Fruit fly (Drosophila melanogaster) whole organism, embryonic: ENCODE measurements around the gene papi.

ENCODE experiments used
- Asciz ChIP-seq: fragments of 200-800 bp; sonication (Bioruptor generic); optimal IDR thresholded peaks from 2 replicates; lab custom pipeline; 2017; ENCODE audit warnings: missing biosample characterization, mild to moderate bottlenecking, missing genetic modification characterization, missing genetic modification reagents
- Atf3 ChIP-seq: fragments of 200-800 bp; sonication (Bioruptor generic); optimal IDR thresholded peaks from 3 replicates; lab custom pipeline; 2016; ENCODE audit warnings: missing biosample characterization, missing genetic modification characterization
- CG10431 ChIP-seq: fragments of 200-800 bp; sonication (Bioruptor generic); optimal IDR thresholded peaks from 3 replicates; lab custom pipeline; 2018; ENCODE audit warnings: missing biosample characterization, mild to moderate bottlenecking, missing genetic modification characterization
- CG10543 ChIP-seq: fragments of 200-800 bp; sonication (Bioruptor generic); optimal IDR thresholded peaks from 3 replicates; lab custom pipeline; 2017; ENCODE audit warnings: missing biosample characterization, mild to moderate bottlenecking, missing genetic modification characterization, moderate library complexity
- CG10654 ChIP-seq: fragments of 200-800 bp; sonication (Bioruptor generic); optimal IDR thresholded peaks from 2 replicates; lab custom pipeline; 2016; ENCODE audit warnings: missing biosample characterization, missing genetic modification characterization
- CG11456 ChIP-seq: fragments of 200-800 bp; sonication (Bioruptor generic); IDR thresholded peaks from 3 replicates; pipeline ENCODE4 v1.3.6; 2022; ENCODE audit warnings: missing biosample characterization, missing genetic modification characterization
- CG12299 ChIP-seq: fragments of 200-800 bp; sonication (Bioruptor generic); optimal IDR thresholded peaks from 2 replicates; lab custom pipeline; 2018; ENCODE audit warnings: missing biosample characterization, mild to moderate bottlenecking, missing genetic modification characterization
- CG12659 ChIP-seq: fragments of 200-800 bp; sonication (Bioruptor generic); optimal IDR thresholded peaks from 3 replicates; lab custom pipeline; 2017; ENCODE audit warnings: mild to moderate bottlenecking, missing biosample characterization, missing genetic modification reagents, missing genetic modification characterization
- CG13296 ChIP-seq: fragments of 200-800 bp; sonication (Bioruptor generic); optimal IDR thresholded peaks from 3 replicates; lab custom pipeline; 2018; ENCODE audit warnings: missing biosample characterization, mild to moderate bottlenecking, missing genetic modification characterization
- CG15601 ChIP-seq: fragments of 200-800 bp; sonication (Bioruptor generic); optimal IDR thresholded peaks from 3 replicates; lab custom pipeline; 2019; ENCODE audit warnings: missing biosample characterization, mild to moderate bottlenecking, missing genetic modification characterization, moderate library complexity
- CG1602 ChIP-seq: fragments of 200-800 bp; sonication (Bioruptor generic); optimal IDR thresholded peaks from 3 replicates; lab custom pipeline; 2016; ENCODE audit warnings: missing biosample characterization, missing genetic modification characterization
- CG16813 ChIP-seq: fragments of 200-800 bp; sonication (Bioruptor generic); IDR thresholded peaks from 3 replicates; pipeline ENCODE4 v1.3.6; 2022; ENCODE audit warnings: missing biosample characterization, missing genetic modification characterization; ENCODE audit not compliant: partially characterized antibody
- CG18599 ChIP-seq: fragments of 200-800 bp; sonication (Bioruptor generic); optimal IDR thresholded peaks from 3 replicates; lab custom pipeline; 2017; ENCODE audit warnings: missing biosample characterization, missing genetic modification characterization, mild to moderate bottlenecking, moderate library complexity, missing genetic modification reagents
- CG33557 ChIP-seq: fragments of 200-800 bp; sonication (Bioruptor generic); optimal IDR thresholded peaks from 2 replicates; lab custom pipeline; 2019; ENCODE audit warnings: missing biosample characterization, mild to moderate bottlenecking, missing genetic modification characterization, moderate library complexity
- CG4282 ChIP-seq: fragments of 200-800 bp; sonication (Bioruptor generic); optimal IDR thresholded peaks from 2 replicates; lab custom pipeline; 2016; ENCODE audit warnings: missing biosample characterization, missing genetic modification characterization
- CG4730 ChIP-seq: fragments of 200-800 bp; sonication (Bioruptor generic); IDR thresholded peaks from 2 replicates; pipeline ENCODE4 v1.3.6; 2022; ENCODE audit warnings: missing biosample characterization, missing genetic modification characterization
- CG4854 ChIP-seq: fragments of 200-800 bp; sonication (Bioruptor generic); optimal IDR thresholded peaks from 2 replicates; lab custom pipeline; 2016; ENCODE audit warnings: missing biosample characterization, missing genetic modification characterization, inconsistent platforms
- CG7786 ChIP-seq: fragments of 200-800 bp; sonication (Bioruptor generic); optimal IDR thresholded peaks from 2 replicates; lab custom pipeline; 2016; ENCODE audit warnings: missing biosample characterization, missing genetic modification characterization
- CG7963 ChIP-seq: fragments of 200-800 bp; sonication (Bioruptor generic); IDR thresholded peaks from 3 replicates; pipeline ENCODE4 v1.3.6; 2022; ENCODE audit warnings: missing biosample characterization, missing genetic modification characterization; ENCODE audit not compliant: partially characterized antibody
- CG9876 ChIP-seq: fragments of 200-800 bp; sonication (Bioruptor generic); optimal IDR thresholded peaks from 2 replicates; lab custom pipeline; 2016; ENCODE audit warnings: missing biosample characterization, missing genetic modification characterization
- CG9932 ChIP-seq: fragments of 200-800 bp; sonication (Bioruptor generic); IDR thresholded peaks from 2 replicates; pipeline ENCODE4 v1.3.6; 2022; ENCODE audit warnings: missing biosample characterization, missing genetic modification characterization
- CHES-1-like ChIP-seq: fragments of 200-800 bp; sonication (Bioruptor generic); optimal IDR thresholded peaks from 2 replicates; lab custom pipeline; 2016; ENCODE audit warnings: missing biosample characterization, missing genetic modification characterization
- CkIIα-i1 ChIP-seq: fragments of 200-800 bp; sonication (Bioruptor generic); IDR thresholded peaks from 2 replicates; pipeline ENCODE4 v1.3.6; 2022; ENCODE audit warnings: missing biosample characterization, missing genetic modification characterization
- Dbx ChIP-seq: fragments of 200-800 bp; sonication (Bioruptor generic); IDR thresholded peaks from 3 replicates; pipeline ENCODE4 v1.3.6; 2022; ENCODE audit warnings: missing biosample characterization, missing genetic modification characterization
- Elba2 ChIP-seq: fragments of 200-800 bp; sonication (Bioruptor generic); optimal IDR thresholded peaks from 3 replicates; lab custom pipeline; 2016; ENCODE audit warnings: missing biosample characterization, missing genetic modification characterization
- Gsc ChIP-seq: fragments of 200-800 bp; sonication (Bioruptor generic); IDR thresholded peaks from 2 replicates; pipeline ENCODE4 v1.3.6; 2022; ENCODE audit warnings: missing biosample characterization, missing genetic modification characterization
- H15 ChIP-seq: fragments of 200-800 bp; sonication (Bioruptor generic); IDR thresholded peaks from 3 replicates; pipeline ENCODE4 v1.3.6; 2022; ENCODE audit warnings: missing biosample characterization, missing genetic modification characterization
- HLH3B ChIP-seq: fragments of 200-800 bp; sonication (Bioruptor generic); IDR thresholded peaks from 2 replicates; pipeline ENCODE4 v1.3.6; 2022; ENCODE audit warnings: missing biosample characterization, missing genetic modification characterization
- HLH54F ChIP-seq: fragments of 200-800 bp; sonication (Bioruptor generic); optimal IDR thresholded peaks from 3 replicates; lab custom pipeline; 2016; ENCODE audit warnings: missing biosample characterization, missing genetic modification characterization
- Hand ChIP-seq: fragments of 200-800 bp; sonication (Bioruptor generic); optimal IDR thresholded peaks from 2 replicates; lab custom pipeline; 2017; ENCODE audit warnings: mild to moderate bottlenecking, missing biosample characterization, missing genetic modification reagents, missing genetic modification characterization
- Rx ChIP-seq: fragments of 200-800 bp; sonication (Bioruptor generic); IDR thresholded peaks from 2 replicates; pipeline ENCODE4 v1.3.6; 2022; ENCODE audit warnings: missing biosample characterization, missing genetic modification characterization
- Sox100B ChIP-seq: fragments of 200-800 bp; sonication (Bioruptor generic); optimal IDR thresholded peaks from 3 replicates; lab custom pipeline; 2018; ENCODE audit warnings: missing biosample characterization, mild to moderate bottlenecking, missing genetic modification characterization
- abd-A ChIP-seq: fragments of 200-800 bp; sonication (Bioruptor generic); optimal IDR thresholded peaks from 3 replicates; lab custom pipeline; 2019; ENCODE audit warnings: missing biosample characterization, mild to moderate bottlenecking, missing genetic modification characterization, moderate library complexity
- bigmax ChIP-seq: fragments of 200-800 bp; sonication (Bioruptor generic); optimal IDR thresholded peaks from 2 replicates; lab custom pipeline; 2018; ENCODE audit warnings: missing biosample characterization, mild to moderate bottlenecking, missing genetic modification characterization
- br ChIP-seq: fragments of >200 bp; optimal IDR thresholded peaks from 2 replicates; lab custom pipeline; 2017
- cad ChIP-seq: fragments of >200 bp; optimal IDR thresholded peaks from 2 replicates; lab custom pipeline; 2017; ENCODE audit warnings: missing biosample characterization, missing genetic modification characterization
- disco-r ChIP-seq: fragments of 200-800 bp; sonication (Bioruptor generic); optimal IDR thresholded peaks from 2 replicates; lab custom pipeline; 2016; ENCODE audit warnings: missing biosample characterization, missing genetic modification characterization
- dmrt99B ChIP-seq: fragments of 200-800 bp; sonication (Bioruptor generic); optimal IDR thresholded peaks from 2 replicates; lab custom pipeline; 2018; ENCODE audit warnings: missing biosample characterization, mild to moderate bottlenecking, missing genetic modification characterization, moderate library complexity
- dpn ChIP-seq, 2 experiments: fragments of 200-800 bp; sonication (Bioruptor generic); optimal IDR thresholded peaks; 3 replicates each; lab custom pipeline; 2016; ENCODE audit warnings: missing biosample characterization in 2 of 2, missing genetic modification characterization in 2 of 2
- jing ChIP-seq: fragments of 200-800 bp; sonication (Bioruptor generic); optimal IDR thresholded peaks from 2 replicates; lab custom pipeline; 2018; ENCODE audit warnings: missing biosample characterization, mild to moderate bottlenecking, missing genetic modification characterization
- kah ChIP-seq: fragments of 200-800 bp; sonication (Bioruptor generic); optimal IDR thresholded peaks from 2 replicates; lab custom pipeline; 2018; ENCODE audit warnings: missing biosample characterization, mild to moderate bottlenecking, missing genetic modification characterization
- klu ChIP-seq: fragments of 200-800 bp; sonication (Bioruptor generic); IDR thresholded peaks from 2 replicates; pipeline ENCODE4 v1.3.6; 2022; ENCODE audit warnings: missing biosample characterization, missing genetic modification characterization
- maf-S ChIP-seq: fragments of 200-800 bp; sonication (Bioruptor generic); optimal IDR thresholded peaks from 2 replicates; lab custom pipeline; 2016; ENCODE audit warnings: missing biosample characterization, missing genetic modification characterization
- psq ChIP-seq: fragments of 200-800 bp; sonication (Bioruptor generic); optimal IDR thresholded peaks from 2 replicates; lab custom pipeline; 2017; ENCODE audit warnings: missing biosample characterization, missing genetic modification characterization
- seq ChIP-seq: fragments of 200-800 bp; sonication (Bioruptor generic); IDR thresholded peaks from 2 replicates; pipeline ENCODE4 v1.3.6; 2022; ENCODE audit warnings: missing biosample characterization, missing genetic modification characterization
- sqz ChIP-seq: fragments of 200-800 bp; sonication (Bioruptor generic); optimal IDR thresholded peaks from 3 replicates; lab custom pipeline; 2018; ENCODE audit warnings: missing biosample characterization, mild to moderate bottlenecking, missing genetic modification characterization
- sr ChIP-seq: fragments of 200-800 bp; sonication (Bioruptor generic); IDR thresholded peaks from 3 replicates; pipeline ENCODE4 v1.3.6; 2022; ENCODE audit warnings: missing biosample characterization, missing genetic modification characterization
- tna ChIP-seq: fragments of 200-800 bp; sonication (Bioruptor generic); IDR thresholded peaks from 2 replicates; pipeline ENCODE4 v1.3.6; 2022; ENCODE audit warnings: missing biosample characterization, missing genetic modification characterization; ENCODE audit not compliant: partially characterized antibody
- trh ChIP-seq: fragments of 200-800 bp; sonication (Bioruptor generic); optimal IDR thresholded peaks from 2 replicates; lab custom pipeline; 2016; ENCODE audit warnings: missing biosample characterization, missing genetic modification characterization

The papi gene

DNA sequence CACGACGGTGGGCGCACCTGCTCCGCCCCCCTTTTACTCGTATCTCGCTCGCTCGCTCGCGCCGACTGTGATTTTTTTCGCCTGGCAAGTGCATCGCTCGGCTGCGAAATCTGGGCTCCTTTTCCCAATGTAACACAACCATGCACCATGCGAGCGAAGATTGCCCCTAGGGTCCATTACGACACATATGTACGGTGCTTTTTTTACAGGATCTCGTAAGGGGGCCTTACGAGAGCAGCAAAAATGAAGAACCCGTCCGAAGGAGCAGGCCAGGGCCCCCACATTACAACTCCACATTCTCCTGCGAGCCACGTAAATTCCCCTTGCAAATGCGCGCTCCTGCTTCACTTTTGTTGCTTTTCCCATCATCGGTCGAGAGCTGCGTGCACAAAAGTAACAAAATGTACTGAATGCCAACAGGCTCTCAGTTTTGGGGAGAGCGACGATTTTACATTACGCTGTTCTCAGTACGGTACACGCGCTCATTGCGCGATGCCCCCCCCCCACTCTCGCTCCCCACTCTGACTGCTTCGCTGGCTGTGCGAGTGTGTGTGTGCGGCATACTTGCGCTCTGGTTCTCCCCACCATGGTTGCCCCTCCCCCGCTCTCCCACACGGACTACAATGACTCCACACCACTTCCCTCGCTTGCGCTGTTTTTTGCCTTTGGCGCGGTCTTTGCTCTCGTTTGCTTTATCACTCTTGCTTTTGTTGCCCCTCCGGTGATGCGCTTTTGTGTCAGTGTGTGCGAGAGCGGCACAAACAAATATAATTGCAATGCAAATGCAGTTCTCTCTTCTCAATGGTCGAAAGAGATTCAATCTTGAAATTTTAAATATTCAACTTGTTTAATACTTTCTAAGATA lies 17.5 kb upstream of the papi start (continued):
- TF ChIP-seq CG12659 (no peak), trh (GFP tag; lab: Kevin White, UChicago) (no peak), sr (0 out of 3 replicates have a peak, but pooled peaks have one; percentile 25), seq (GFP tag; lab: Robert Waterston, UW) (0 out of 2 replicates have a peak, but pooled peaks have one; percentile 13), dpn (GFP tag; optimal IDR thresholded peaks at IDR 0.05; lab: Kevin White, UChicago) (no peak), tna (GFP tag; lab: Robert Waterston, UW) (peak; percentile 53; the same call in 1 of the 2 replicates), cad (GFP tag; lab: Kevin White, UChicago) (no peak), sqz (GFP tag; lab: Kevin White, UChicago) (peak; percentile 70), jing (GFP tag; lab: Kevin White, UChicago) (no peak), Asciz (GFP tag; lab: Kevin White, UChicago) (no peak), CG1602 (GFP tag; lab: Kevin White, UChicago) (no peak), bigmax (GFP tag; lab: Kevin White, UChicago) (no peak), Dbx (no peak), CHES-1-like (no peak), disco-r (no peak), Gsc (GFP tag; lab: Robert Waterston, UW) (no peak), CG9876 (GFP tag; lab: Kevin White, UChicago) (no peak), CG16813 (peak; percentile 18; the same call in 1 of the 3 replicates), HLH3B (GFP tag; lab: Robert Waterston, UW) (peak; percentile 11; the same call in 1 of the 2 replicates), CG7963 (GFP tag; lab: Robert Waterston, UW) (0 out of 3 replicates have a peak, but pooled peaks have one; percentile 37), CG9932 (no peak), klu (no peak), CG4282 (GFP tag; lab: Kevin White, UChicago) (no peak), CG15601 (tag; lab: Kevin White, UChicago) (peak; percentile 20), CG10431 (GFP tag; lab: Kevin White, UChicago) (no peak), Sox100B (no peak), CG11456 (peak; percentile 44; the same call in 1 of the 3 replicates), CG10543 (GFP tag; lab: Kevin White, UChicago) (peak; percentile 53), Rx (GFP tag; lab: Robert Waterston, UW) (no peak), CG10654 (GFP tag; lab: Kevin White, UChicago) (no peak), CG33557 (GFP tag; lab: Kevin White, UChicago) (no peak), Hand (GFP tag; lab: Kevin White, UChicago) (no peak), psq (GFP tag; lab: Kevin White, UChicago) (peak; percentile 28), abd-A (tag; lab: Kevin White, UChicago) (peak; percentile 88), CG13296 (GFP tag; lab: Kevin White, UChicago) (no peak), dmrt99B (no peak), kah (GFP tag; lab: Kevin White, UChicago) (no peak), CG18599 (GFP tag; lab: Kevin White, UChicago) (peak; percentile 13), CG4730 (no peak), CG12299 (no peak), Elba2 (GFP tag; lab: Kevin White, UChicago) (no peak), br (lab: Kevin White, UChicago) (no peak), CG7786 (GFP tag; lab: Kevin White, UChicago) (no peak), maf-S (GFP tag; lab: Kevin White, UChicago) (no peak), CkIIα-i1 (GFP tag; lab: Robert Waterston, UW) (no peak), H15 (GFP tag; lab: Robert Waterston, UW) (0 out of 3 replicates have a peak, but pooled peaks have one; percentile 10), HLH54F (GFP tag; lab: Kevin White, UChicago) (no peak), Atf3 (no peak), CG4854 (GFP tag; lab: Kevin White, UChicago) (no peak)
